Worm (Caenorhabditis elegans): ENCODE measurements around the gene F41H10.12.
A peak's percentile ranks its signal among the peaks of the same experiment; 100 is the strongest.

Gene F41H10.12

ce11 chrIV:5374946-5375345 lies 10.2 kb upstream of the F41H10.12 start:
- TF ChIP-seq Y53G8AR.9 (GFP tag; conservative IDR thresholded peaks at IDR 0.05), result 0 out of 2 replicates have a peak, but pooled peaks have one; percentile 9
- no peak for TF ChIP-seq F55B11.4 (tag; optimal IDR thresholded peaks at IDR 0.05; ENCODE audit: borderline replicate concordance, insufficient read depth)
- TF ChIP-seq zim-3 (tag; optimal IDR thresholded peaks at IDR 0.05), result peak; percentile 35
- no peak for TF ChIP-seq B0019.2 (GFP tag; conservative IDR thresholded peaks at IDR 0.05)
- 0 out of 2 replicates have a peak, but pooled peaks have one; percentile 4 for TF ChIP-seq cebp-2 (GFP tag; IDR thresholded peaks at IDR 0.05)
- no peak for TF ChIP-seq fkh-3 (tag; optimal IDR thresholded peaks at IDR 0.05)
- 0 out of 2 replicates have a peak, but pooled peaks have one; percentile 7 for TF ChIP-seq Y56A3A.18 (GFP tag; IDR thresholded peaks at IDR 0.05)
- TF ChIP-seq hlh-26 (GFP tag; conservative IDR thresholded peaks at IDR 0.05), result no peak
- TF ChIP-seq nhr-179 (tag; optimal IDR thresholded peaks at IDR 0.05), result no peak
- TF ChIP-seq F52B5.7 (tag; optimal IDR thresholded peaks at IDR 0.05), result peak; percentile 51

- no peak for TF ChIP-seq F37B4.10 (GFP tag; IDR thresholded peaks at IDR 0.05)
- TF ChIP-seq mcd-1 (GFP tag; IDR thresholded peaks at IDR 0.05), result no peak
- TF ChIP-seq T26A5.8 (tag; optimal IDR thresholded peaks at IDR 0.05), result no peak
- TF ChIP-seq ets-4 (GFP tag; optimal IDR thresholded peaks at IDR 0.05), result no peak
- TF ChIP-seq nhr-80 (tag; optimal IDR thresholded peaks at IDR 0.05), result peak; percentile 77
These were observed 8.1 kb upstream of the F41H10.12 start, which contains the start of gene elo-5 for ce11 chrIV:5377062-5377461. TSS of gene elo-5 (minus strand) at chrIV:5377117.

- TF ChIP-seq hrde-1 (tag; optimal IDR thresholded peaks at IDR 0.05; ENCODE audit: borderline replicate concordance) (no peak), mxl-1 (tag; optimal IDR thresholded peaks at IDR 0.05) (no peak), ccch-3 (GFP tag; optimal IDR thresholded peaks at IDR 0.05) (no peak), T07F8.4 (tag; optimal IDR thresholded peaks at IDR 0.05) (no peak), Y67H2A.10 (GFP tag; conservative IDR thresholded peaks at IDR 0.05) (no peak), ets-4 (GFP tag; optimal IDR thresholded peaks at IDR 0.05) (no peak), nhr-80 (tag; optimal IDR thresholded peaks at IDR 0.05) (peak; percentile 67), B0035.1 (tag; optimal IDR thresholded peaks at IDR 0.05) (no peak)
These were observed 5.0 kb upstream of the F41H10.12 start for ce11 chrIV:5380140-5380539.

ce11 chrIV:5381334-5381733 lies 3.8 kb upstream of the F41H10.12 start, which contains the start of gene F41H10.2:
TSS of gene F41H10.2 (plus strand) at chrIV:5381634.
- TF ChIP-seq K11D2.4 (GFP tag; IDR thresholded peaks at IDR 0.05), result no peak
- no peak for TF ChIP-seq dox-1 (GFP tag; IDR thresholded peaks at IDR 0.05)
- TF ChIP-seq ztf-22 (GFP tag; optimal IDR thresholded peaks at IDR 0.05), result no peak
- TF ChIP-seq T26A5.8 (tag; optimal IDR thresholded peaks at IDR 0.05), result no peak
- TF ChIP-seq F55B11.4 (tag; optimal IDR thresholded peaks at IDR 0.05; ENCODE audit: borderline replicate concordance, insufficient read depth), result no peak
- no peak for TF ChIP-seq lin-26 (GFP tag; IDR thresholded peaks at IDR 0.05)
- no peak for TF ChIP-seq ceh-79 (tag; optimal IDR thresholded peaks at IDR 0.05)
- TF ChIP-seq snpc-3.4 (tag; optimal IDR thresholded peaks at IDR 0.05), result no peak
- TF ChIP-seq F10E7.11 (tag; optimal IDR thresholded peaks at IDR 0.05), result no peak

ce11 chrIV:5382609-5383008 lies 2.5 kb upstream of the F41H10.12 start, which contains the start of gene F41H10.1:
TSS of gene F41H10.1 (plus strand) at chrIV:5382909.
- no peak for TF ChIP-seq mes-4 (tag; optimal IDR thresholded peaks at IDR 0.05)
- TF ChIP-seq ztf-6 (GFP tag; IDR thresholded peaks at IDR 0.05), result no peak
- TF ChIP-seq B0336.3 (GFP tag; IDR thresholded peaks at IDR 0.05), result no peak
- TF ChIP-seq repo-1 (tag; optimal IDR thresholded peaks at IDR 0.05), result no peak
- TF ChIP-seq Y56A3A.18 (GFP tag; IDR thresholded peaks at IDR 0.05), result no peak
- TF ChIP-seq pbrm-1 (GFP tag; IDR thresholded peaks at IDR 0.05), result no peak
- TF ChIP-seq attf-6 (GFP tag; IDR thresholded peaks at IDR 0.05), result no peak
- no peak for TF ChIP-seq F55B11.4 (tag; optimal IDR thresholded peaks at IDR 0.05; ENCODE audit: borderline replicate concordance, insufficient read depth)
- TF ChIP-seq C17E4.6 (GFP tag; IDR thresholded peaks at IDR 0.05), result no peak
- TF ChIP-seq F39B2.1 (GFP tag; IDR thresholded peaks at IDR 0.05), result no peak
- TF ChIP-seq ekl-4 (GFP tag; IDR thresholded peaks at IDR 0.05), result no peak
- TF ChIP-seq ZK185.1 (tag; optimal IDR thresholded peaks at IDR 0.05; ENCODE audit: poor library complexity, severe bottlenecking), result no peak
- TF ChIP-seq tlf-1 (GFP tag; optimal IDR thresholded peaks at IDR 0.05), result no peak
- no peak for TF ChIP-seq die-1 (tag; optimal IDR thresholded peaks at IDR 0.05)
- TF ChIP-seq egrh-3 (GFP tag; IDR thresholded peaks at IDR 0.05), result no peak

Measured in whole organism, young adult.